Fruit fly (Drosophila melanogaster) whole organism, embryonic: ENCODE measurements around the gene nAChRalpha3.

Experiments
- BEAF-32 ChIP-seq: fragments of 200-800 bp; sonication (Bioruptor generic); optimal IDR thresholded peaks from 3 replicates; lab custom pipeline; 2017; ENCODE audit warnings: missing biosample characterization, missing genetic modification characterization, mild to moderate bottlenecking, moderate library complexity, missing genetic modification reagents
- Bdp1 ChIP-seq: fragments of 200-800 bp; sonication (Bioruptor generic); optimal IDR thresholded peaks from 3 replicates; lab custom pipeline; 2016; ENCODE audit warnings: missing biosample characterization, missing genetic modification characterization
- CG12071 ChIP-seq: fragments of 200-800 bp; sonication (Bioruptor generic); optimal IDR thresholded peaks from 3 replicates; lab custom pipeline; 2018; ENCODE audit warnings: missing biosample characterization, mild to moderate bottlenecking, missing genetic modification characterization
- CG12659 ChIP-seq: fragments of 200-800 bp; sonication (Bioruptor generic); optimal IDR thresholded peaks from 3 replicates; lab custom pipeline; 2017; ENCODE audit warnings: mild to moderate bottlenecking, missing biosample characterization, missing genetic modification reagents, missing genetic modification characterization
- CG13296 ChIP-seq: fragments of 200-800 bp; sonication (Bioruptor generic); optimal IDR thresholded peaks from 3 replicates; lab custom pipeline; 2018; ENCODE audit warnings: missing biosample characterization, mild to moderate bottlenecking, missing genetic modification characterization
- CG14710 ChIP-seq: fragments of 200-800 bp; sonication (Bioruptor generic); optimal IDR thresholded peaks from 3 replicates; lab custom pipeline; 2019; ENCODE audit warnings: missing biosample characterization, mild to moderate bottlenecking, missing genetic modification characterization, moderate library complexity
- CG16813 ChIP-seq: fragments of 200-800 bp; sonication (Bioruptor generic); IDR thresholded peaks from 3 replicates; pipeline ENCODE4 v1.3.6; 2022; ENCODE audit warnings: missing biosample characterization, missing genetic modification characterization; ENCODE audit not compliant: partially characterized antibody
- CG17912 ChIP-seq: fragments of 200-800 bp; sonication (Bioruptor generic); optimal IDR thresholded peaks from 2 replicates; lab custom pipeline; 2018; ENCODE audit warnings: missing biosample characterization, mild to moderate bottlenecking, missing genetic modification characterization
- CG2116 ChIP-seq: fragments of 200-800 bp; sonication (Bioruptor generic); optimal IDR thresholded peaks from 3 replicates; lab custom pipeline; 2018; ENCODE audit warnings: missing biosample characterization, mild to moderate bottlenecking, missing genetic modification characterization
- CG3163 ChIP-seq: fragments of 200-800 bp; sonication (Bioruptor generic); optimal IDR thresholded peaks from 3 replicates; lab custom pipeline; 2016; ENCODE audit warnings: missing biosample characterization, missing genetic modification characterization
- CG42726 ChIP-seq: fragments of 200-800 bp; sonication (Bioruptor generic); IDR thresholded peaks from 2 replicates; pipeline ENCODE4 v1.3.6; 2022; ENCODE audit warnings: missing biosample characterization, missing genetic modification characterization; ENCODE audit not compliant: partially characterized antibody
- CG4360 ChIP-seq: fragments of 200-800 bp; sonication (Bioruptor generic); IDR thresholded peaks from 2 replicates; pipeline ENCODE4 v1.3.6; 2022; ENCODE audit warnings: missing biosample characterization, missing genetic modification characterization
- CG6175 ChIP-seq: fragments of 200-800 bp; sonication (Bioruptor generic); IDR thresholded peaks from 3 replicates; pipeline ENCODE4 v1.3.6; 2022; ENCODE audit warnings: missing biosample characterization, missing genetic modification characterization
- CG6654 ChIP-seq: fragments of 200-800 bp; sonication (Bioruptor generic); optimal IDR thresholded peaks from 2 replicates; lab custom pipeline; 2017; ENCODE audit warnings: missing biosample characterization, mild to moderate bottlenecking, missing genetic modification characterization
- CG6791 ChIP-seq: fragments of 200-800 bp; sonication (Bioruptor generic); IDR thresholded peaks from 3 replicates; pipeline ENCODE4 v1.3.6; 2022; ENCODE audit warnings: missing biosample characterization, missing genetic modification characterization; ENCODE audit not compliant: partially characterized antibody
- CG7556 ChIP-seq: fragments of 200-800 bp; sonication (Bioruptor generic); optimal IDR thresholded peaks from 2 replicates; lab custom pipeline; 2017; ENCODE audit warnings: missing biosample characterization, mild to moderate bottlenecking, missing genetic modification characterization
- CG7987 ChIP-seq: fragments of 200-800 bp; sonication (Bioruptor generic); optimal IDR thresholded peaks from 2 replicates; lab custom pipeline; 2018; ENCODE audit warnings: missing biosample characterization, mild to moderate bottlenecking, missing genetic modification characterization, moderate library complexity
- CG8359 ChIP-seq: fragments of 200-800 bp; sonication (Bioruptor generic); optimal IDR thresholded peaks from 2 replicates; lab custom pipeline; 2017; ENCODE audit warnings: missing biosample characterization, mild to moderate bottlenecking, missing genetic modification characterization, borderline replicate concordance
- Dek ChIP-seq: fragments of 200-800 bp; sonication (Bioruptor generic); optimal IDR thresholded peaks from 3 replicates; lab custom pipeline; 2019; ENCODE audit warnings: missing biosample characterization, mild to moderate bottlenecking, missing genetic modification characterization, moderate library complexity
- Doc3 ChIP-seq: fragments of 200-800 bp; sonication (Bioruptor generic); IDR thresholded peaks from 3 replicates; pipeline ENCODE4 v1.3.6; 2022; ENCODE audit warnings: missing biosample characterization, missing genetic modification characterization; ENCODE audit not compliant: partially characterized antibody
- Dp ChIP-seq: fragments of 200-800 bp; sonication (Bioruptor generic); optimal IDR thresholded peaks from 2 replicates; lab custom pipeline; 2018; ENCODE audit warnings: missing biosample characterization, mild to moderate bottlenecking, missing genetic modification characterization, moderate library complexity
- Dref ChIP-seq: fragments of 200-800 bp; sonication (Bioruptor generic); IDR thresholded peaks from 2 replicates; pipeline ENCODE4 v1.3.6; 2022; ENCODE audit warnings: missing biosample characterization, missing genetic modification characterization
- E2f2 ChIP-seq: fragments of 200-800 bp; sonication (Bioruptor generic); IDR thresholded peaks from 2 replicates; pipeline ENCODE4 v1.3.6; 2022; ENCODE audit warnings: missing biosample characterization, missing genetic modification characterization
- HLH4C ChIP-seq: fragments of 200-800 bp; sonication (Bioruptor generic); IDR thresholded peaks from 3 replicates; pipeline ENCODE4 v1.3.6; 2022; ENCODE audit warnings: missing biosample characterization, missing genetic modification characterization; ENCODE audit not compliant: partially characterized antibody
- Neu2 ChIP-seq: fragments of 200-800 bp; sonication (Bioruptor generic); optimal IDR thresholded peaks from 3 replicates; lab custom pipeline; 2016; ENCODE audit warnings: missing biosample characterization, missing genetic modification characterization, borderline replicate concordance
- Nf-YC ChIP-seq: fragments of 200-800 bp; optimal IDR thresholded peaks from 3 replicates; lab custom pipeline; 2019; ENCODE audit warnings: missing biosample characterization, mild to moderate bottlenecking, missing genetic modification characterization, moderate library complexity
- NfI ChIP-seq: fragments of 200-800 bp; sonication (Bioruptor generic); optimal IDR thresholded peaks from 3 replicates; lab custom pipeline; 2018; ENCODE audit warnings: missing biosample characterization, mild to moderate bottlenecking, missing genetic modification characterization, moderate library complexity
- Oaz ChIP-seq: fragments of 200-800 bp; sonication (Bioruptor generic); IDR thresholded peaks from 2 replicates; pipeline ENCODE4 v1.3.6; 2022; ENCODE audit warnings: missing biosample characterization, missing genetic modification characterization
- Opbp ChIP-seq: fragments of 200-800 bp; sonication (Bioruptor generic); IDR thresholded peaks from 3 replicates; pipeline ENCODE4 v1.3.6; 2022; ENCODE audit warnings: missing biosample characterization, missing genetic modification characterization; ENCODE audit not compliant: partially characterized antibody
- PHDP ChIP-seq: fragments of 200-800 bp; sonication (Bioruptor generic); optimal IDR thresholded peaks from 3 replicates; lab custom pipeline; 2018; ENCODE audit warnings: missing biosample characterization, mild to moderate bottlenecking, missing genetic modification characterization, moderate library complexity
- Pdp1 ChIP-seq, 2 experiments: fragments of 200-800 bp; sonication (Bioruptor generic); optimal IDR thresholded peaks; 3 replicates each; lab custom pipeline; 2016; ENCODE audit warnings: missing biosample characterization in 2 of 2, missing genetic modification characterization in 2 of 2, mild to moderate bottlenecking in 1 of 2, moderate library complexity in 1 of 2
- Sox102F ChIP-seq: fragments of 200-800 bp; sonication (Bioruptor generic); optimal IDR thresholded peaks from 2 replicates; lab custom pipeline; 2018; ENCODE audit warnings: missing biosample characterization, mild to moderate bottlenecking, missing genetic modification characterization, moderate library complexity
- bbx ChIP-seq: fragments of 200-800 bp; sonication (Bioruptor generic); IDR thresholded peaks from 2 replicates; pipeline ENCODE4 v1.3.6; 2022; ENCODE audit warnings: missing biosample characterization, missing genetic modification characterization; ENCODE audit not compliant: partially characterized antibody
- bowl ChIP-seq: fragments of 200-800 bp; sonication (Bioruptor generic); IDR thresholded peaks from 2 replicates; pipeline ENCODE4 v1.3.6; 2022; ENCODE audit warnings: missing biosample characterization, missing genetic modification characterization
- btn ChIP-seq: fragments of 200-800 bp; sonication (Bioruptor generic); optimal IDR thresholded peaks from 2 replicates; lab custom pipeline; 2016; ENCODE audit warnings: missing biosample characterization, missing genetic modification characterization
- cad ChIP-seq: fragments of >200 bp; optimal IDR thresholded peaks from 2 replicates; lab custom pipeline; 2017; ENCODE audit warnings: missing biosample characterization, missing genetic modification characterization
- caup ChIP-seq: fragments of 200-800 bp; sonication (Bioruptor generic); optimal IDR thresholded peaks from 3 replicates; lab custom pipeline; 2017; ENCODE audit warnings: missing biosample characterization, mild to moderate bottlenecking, missing genetic modification characterization, moderate library complexity; ENCODE audit not compliant: severe bottlenecking
- chm ChIP-seq: fragments of 200-800 bp; sonication (Bioruptor generic); IDR thresholded peaks from 2 replicates; pipeline ENCODE4 v1.3.6; 2022; ENCODE audit warnings: missing biosample characterization, missing genetic modification characterization
- gfzf ChIP-seq: fragments of 200-800 bp; sonication (Bioruptor generic); optimal IDR thresholded peaks from 2 replicates; lab custom pipeline; 2016; ENCODE audit warnings: missing biosample characterization, mild to moderate bottlenecking, missing genetic modification characterization, moderate library complexity
- gro ChIP-seq: fragments of 200-800 bp; sonication (Bioruptor generic); optimal IDR thresholded peaks from 2 replicates; lab custom pipeline; 2016; ENCODE audit warnings: missing biosample characterization, missing genetic modification characterization
- inv ChIP-seq: fragments of 200-800 bp; sonication (Bioruptor generic); IDR thresholded peaks from 2 replicates; pipeline ENCODE4 v1.3.6; 2022; ENCODE audit warnings: missing biosample characterization, missing genetic modification characterization; ENCODE audit not compliant: partially characterized antibody
- maf-S ChIP-seq: fragments of 200-800 bp; sonication (Bioruptor generic); optimal IDR thresholded peaks from 2 replicates; lab custom pipeline; 2016; ENCODE audit warnings: missing biosample characterization, missing genetic modification characterization
- mld ChIP-seq: fragments of 200-800 bp; sonication (Bioruptor generic); IDR thresholded peaks from 3 replicates; pipeline ENCODE4 v1.3.6; 2022; ENCODE audit warnings: missing biosample characterization, missing genetic modification characterization; ENCODE audit not compliant: partially characterized antibody
- nerfin-2 ChIP-seq: fragments of 200-800 bp; sonication (Bioruptor generic); IDR thresholded peaks from 2 replicates; pipeline ENCODE4 v1.3.6; 2022; ENCODE audit warnings: missing biosample characterization, missing genetic modification characterization; ENCODE audit not compliant: partially characterized antibody
- org-1 ChIP-seq: fragments of 200-800 bp; sonication (Bioruptor generic); optimal IDR thresholded peaks from 2 replicates; lab custom pipeline; 2017; ENCODE audit warnings: missing biosample characterization, missing genetic modification characterization
- sna ChIP-seq: fragments of 200-800 bp; sonication (Bioruptor generic); IDR thresholded peaks from 2 replicates; pipeline ENCODE4 v1.3.6; 2022; ENCODE audit warnings: missing biosample characterization, missing genetic modification characterization; ENCODE audit not compliant: partially characterized antibody
- z ChIP-seq: fragments of 200-800 bp; sonication (Bioruptor generic); IDR thresholded peaks from 3 replicates; pipeline ENCODE4 v1.3.6; 2022; ENCODE audit warnings: missing biosample characterization, missing genetic modification characterization

Gene nAChRalpha3

DNA sequence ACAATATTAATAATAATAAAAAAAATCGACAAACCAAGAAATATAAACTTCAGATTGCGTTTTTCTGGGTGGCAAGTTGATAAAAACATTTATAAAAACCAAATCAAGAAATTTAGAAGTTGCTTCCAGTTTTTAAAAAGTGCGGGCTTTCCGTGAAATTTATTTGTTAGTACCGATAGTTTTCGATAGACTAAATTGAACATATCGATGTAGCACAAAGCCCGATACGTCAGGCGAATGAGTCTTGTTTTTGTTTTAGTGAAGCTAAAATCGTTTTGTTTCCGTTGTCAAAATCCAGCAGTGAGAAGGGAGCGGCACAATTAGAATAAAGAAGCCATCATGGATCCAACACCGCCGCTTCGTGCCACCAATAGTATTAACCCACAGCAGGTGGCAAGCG, 126.5 kb downstream of the nAChRalpha3 start, which contains the start of gene CG2147 (continued):
- TF ChIP-seq CG16813 (GFP tag; lab: Robert Waterston, UW) (peak; percentile 72), Bdp1 (GFP tag; lab: Kevin White, UChicago) (no peak), HLH4C (GFP tag; lab: Robert Waterston, UW) (peak; percentile 81), caup (GFP tag; lab: Kevin White, UChicago) (no peak), maf-S (no peak), inv (GFP tag; lab: Robert Waterston, UW) (peak; percentile 70), nerfin-2 (peak; percentile 71), CG6791 (GFP tag; lab: Robert Waterston, UW) (peak; percentile 87), Dp (peak; percentile 86), CG42726 (GFP tag; lab: Robert Waterston, UW) (peak; percentile 62; the same call in 1 of the 2 replicates), gfzf (GFP tag; lab: Kevin White, UChicago) (peak; percentile 30), mld (GFP tag; lab: Robert Waterston, UW) (0 out of 3 replicates have a peak, but pooled peaks have one; percentile 61), CG12659 (peak; percentile 10), CG14710 (peak; percentile 10), Oaz (GFP tag; lab: Robert Waterston, UW) (no peak), CG17912 (GFP tag; lab: Kevin White, UChicago) (no peak), bowl (no peak), CG13296 (no peak), bbx (peak; percentile 86), CG2116 (peak; percentile 65), Doc3 (GFP tag; lab: Robert Waterston, UW) (peak; percentile 68), E2f2 (GFP tag; lab: Robert Waterston, UW) (peak; percentile 92), Dref (GFP tag; lab: Robert Waterston, UW) (peak; percentile 85), NfI (GFP tag; lab: Kevin White, UChicago) (no peak), sna (GFP tag; lab: Robert Waterston, UW) (peak; percentile 69; the same call in 1 of the 2 replicates), CG6175 (GFP tag; lab: Robert Waterston, UW) (no peak), BEAF-32 (GFP tag; lab: Kevin White, UChicago) (peak; percentile 78), gro (no peak), Opbp (GFP tag; lab: Robert Waterston, UW) (peak; percentile 79)

DNA sequence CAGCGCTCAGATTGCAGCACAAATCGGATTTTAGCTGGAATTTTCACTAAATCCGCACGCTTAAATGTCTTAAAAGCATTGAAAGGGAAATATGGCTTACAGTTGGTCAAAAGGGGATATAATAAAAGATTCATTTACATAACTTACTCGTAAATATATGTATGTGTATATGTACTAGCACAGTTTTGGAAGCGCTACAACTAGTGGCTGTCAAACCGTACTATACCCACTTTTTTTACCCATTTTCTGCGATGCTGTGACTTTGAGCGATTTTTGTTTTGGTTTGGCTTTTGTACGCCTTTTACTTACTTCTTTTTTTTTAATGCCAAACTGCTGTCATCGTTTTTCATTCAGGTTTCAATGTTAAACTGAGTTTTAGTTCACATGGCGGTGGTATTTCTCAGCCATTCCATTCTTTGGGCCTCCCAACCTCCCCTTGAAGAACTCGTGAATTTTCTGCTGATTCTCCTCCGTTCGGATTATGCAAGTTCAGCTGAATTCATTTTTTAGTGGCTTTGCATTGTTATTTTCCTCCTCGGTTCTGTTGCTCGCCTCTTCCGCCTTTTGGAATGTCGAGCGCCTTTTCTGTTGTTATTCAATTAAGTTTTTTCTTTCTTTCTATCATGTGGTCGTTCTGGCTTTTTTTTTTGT, 132.9 kb downstream of the nAChRalpha3 start:
- TF ChIP-seq cad (GFP tag; lab: Kevin White, UChicago) (peak; percentile 60), CG6654 (GFP tag; lab: Kevin White, UChicago) (peak; percentile 97), PHDP (tag; lab: Kevin White, UChicago) (no peak), org-1 (no peak), CG8359 (GFP tag; lab: Kevin White, UChicago) (no peak)

DNA sequence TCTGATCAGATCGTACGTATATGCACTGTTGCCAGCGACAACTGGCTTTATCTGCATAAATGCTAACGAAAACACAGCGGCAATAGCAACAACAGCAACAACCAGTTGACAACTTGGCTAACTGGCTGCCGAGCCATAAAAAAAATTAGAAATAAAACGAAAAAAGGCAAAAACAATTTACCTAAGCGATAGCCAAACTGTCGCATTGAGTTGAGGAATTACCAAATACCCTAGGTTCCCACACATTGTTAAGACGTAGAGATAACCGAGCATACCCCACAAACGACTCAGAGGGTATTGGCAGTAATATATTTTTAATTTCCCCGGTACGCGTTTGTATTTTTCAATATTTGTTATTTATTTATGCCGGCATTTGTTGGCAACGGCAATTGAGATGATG, 133.8 kb downstream of the nAChRalpha3 start:
- TF ChIP-seq CG7556 (GFP tag; lab: Kevin White, UChicago) (peak; percentile 21), CG3163 (GFP tag; lab: Kevin White, UChicago) (no peak), CG7987 (GFP tag; lab: Kevin White, UChicago) (no peak), CG4360 (GFP tag; lab: Robert Waterston, UW) (no peak), chm (GFP tag; lab: Robert Waterston, UW) (no peak), Pdp1 (GFP tag; optimal IDR thresholded peaks at IDR 0.05; lab: Kevin White, UChicago) (peak; percentile 5 to 21), CG12071 (GFP tag; lab: Kevin White, UChicago) (peak; percentile 28), Neu2 (no peak), Dek (peak; percentile 9), z (GFP tag; lab: Robert Waterston, UW) (no peak), btn (no peak), Sox102F (no peak), Nf-YC (tag; lab: Kevin White, UChicago) (no peak)
